Fruit fly (Drosophila melanogaster) whole organism, embryonic: ENCODE results near the gene CG4607.

ENCODE experiments used
- Antp ChIP-seq: fragments of 200-800 bp; sonication (Bioruptor generic); optimal IDR thresholded peaks from 3 replicates; lab custom pipeline; 2016; ENCODE audit warnings: missing biosample characterization, missing genetic modification characterization
- Asciz ChIP-seq: fragments of 200-800 bp; sonication (Bioruptor generic); optimal IDR thresholded peaks from 2 replicates; lab custom pipeline; 2017; ENCODE audit warnings: missing biosample characterization, mild to moderate bottlenecking, missing genetic modification characterization, missing genetic modification reagents
- Bteb2 ChIP-seq: fragments of 200-800 bp; sonication (Bioruptor generic); optimal IDR thresholded peaks from 2 replicates; lab custom pipeline; 2016; ENCODE audit warnings: missing biosample characterization, missing genetic modification characterization
- CG11085 ChIP-seq: fragments of 200-800 bp; sonication (Bioruptor generic); IDR thresholded peaks from 2 replicates; pipeline ENCODE4 v1.3.6; 2022; ENCODE audit warnings: missing biosample characterization, missing genetic modification characterization
- CG12155 ChIP-seq: fragments of 200-800 bp; sonication (Bioruptor generic); optimal IDR thresholded peaks from 3 replicates; lab custom pipeline; 2016; ENCODE audit warnings: missing biosample characterization, missing genetic modification characterization
- CG12769 ChIP-seq: fragments of 200-800 bp; sonication (Bioruptor generic); optimal IDR thresholded peaks from 2 replicates; lab custom pipeline; 2019; ENCODE audit warnings: missing biosample characterization, mild to moderate bottlenecking, missing genetic modification characterization, moderate library complexity
- CG14441 ChIP-seq: fragments of 200-800 bp; sonication (Bioruptor generic); IDR thresholded peaks from 2 replicates; pipeline ENCODE4 v1.3.6; 2022; ENCODE audit warnings: missing biosample characterization, missing genetic modification characterization
- CG15479 ChIP-seq: fragments of 200-800 bp; sonication (Bioruptor generic); optimal IDR thresholded peaks from 3 replicates; lab custom pipeline; 2019; ENCODE audit warnings: missing biosample characterization, mild to moderate bottlenecking, missing genetic modification characterization, moderate library complexity
- CG30431 ChIP-seq: fragments of 200-800 bp; sonication (Bioruptor generic); optimal IDR thresholded peaks from 2 replicates; lab custom pipeline; 2017; ENCODE audit warnings: missing biosample characterization, missing genetic modification characterization
- CG4617 ChIP-seq: fragments of 200-800 bp; sonication (Bioruptor generic); optimal IDR thresholded peaks from 3 replicates; lab custom pipeline; 2016; ENCODE audit warnings: missing biosample characterization, missing genetic modification characterization, borderline replicate concordance
- CG4854 ChIP-seq: fragments of 200-800 bp; sonication (Bioruptor generic); optimal IDR thresholded peaks from 2 replicates; lab custom pipeline; 2016; ENCODE audit warnings: missing biosample characterization, missing genetic modification characterization, inconsistent platforms
- CG6683 ChIP-seq: fragments of 200-800 bp; sonication (Bioruptor generic); optimal IDR thresholded peaks from 2 replicates; lab custom pipeline; 2017; ENCODE audit warnings: missing biosample characterization, mild to moderate bottlenecking, missing genetic modification characterization, missing genetic modification reagents
- CG7556 ChIP-seq: fragments of 200-800 bp; sonication (Bioruptor generic); optimal IDR thresholded peaks from 2 replicates; lab custom pipeline; 2017; ENCODE audit warnings: missing biosample characterization, mild to moderate bottlenecking, missing genetic modification characterization
- CG7786 ChIP-seq: fragments of 200-800 bp; sonication (Bioruptor generic); optimal IDR thresholded peaks from 2 replicates; lab custom pipeline; 2016; ENCODE audit warnings: missing biosample characterization, missing genetic modification characterization
- CG8290 ChIP-seq, 3 experiments: fragments of 200-800 bp; sonication (Bioruptor generic); optimal IDR thresholded peaks; 2 replicates each; lab custom pipeline; 2016 to 2019; ENCODE audit warnings: missing biosample characterization in 3 of 3, missing genetic modification characterization in 3 of 3, mild to moderate bottlenecking in 2 of 3, moderate library complexity in 1 of 3
- CG8478 ChIP-seq: fragments of >200 bp; optimal IDR thresholded peaks from 2 replicates; lab custom pipeline; 2018
- Dip2 ChIP-seq: fragments of 200-800 bp; sonication (Bioruptor generic); IDR thresholded peaks from 2 replicates; pipeline ENCODE4 v1.3.6; 2022; ENCODE audit warnings: missing biosample characterization, missing genetic modification characterization
- Doc3 ChIP-seq: fragments of 200-800 bp; sonication (Bioruptor generic); IDR thresholded peaks from 3 replicates; pipeline ENCODE4 v1.3.6; 2022; ENCODE audit warnings: missing biosample characterization, missing genetic modification characterization; ENCODE audit not compliant: partially characterized antibody
- E2f2 ChIP-seq: fragments of 200-800 bp; sonication (Bioruptor generic); IDR thresholded peaks from 2 replicates; pipeline ENCODE4 v1.3.6; 2022; ENCODE audit warnings: missing biosample characterization, missing genetic modification characterization
- Fer3 ChIP-seq: fragments of 200-800 bp; sonication (Bioruptor generic); optimal IDR thresholded peaks from 2 replicates; lab custom pipeline; 2018; ENCODE audit warnings: missing biosample characterization, mild to moderate bottlenecking, missing genetic modification characterization, moderate library complexity
- Med ChIP-seq: fragments of 200-800 bp; sonication (Bioruptor generic); peaks from one replicate; lab custom pipeline; 2016; ENCODE audit warnings: missing biosample characterization, missing genetic modification characterization, mild to moderate bottlenecking, inconsistent platforms, moderate library complexity
- Scr ChIP-seq: fragments of 200-800 bp; sonication (Bioruptor generic); IDR thresholded peaks from 2 replicates; pipeline ENCODE4 v1.3.6; 2022; ENCODE audit warnings: missing biosample characterization, missing genetic modification characterization; ENCODE audit not compliant: partially characterized antibody
- Sry-δ ChIP-seq: fragments of 200-800 bp; sonication (Bioruptor generic); optimal IDR thresholded peaks from 2 replicates; lab custom pipeline; 2016; ENCODE audit warnings: missing biosample characterization, missing genetic modification characterization
- Xbp1 ChIP-seq: fragments of 200-800 bp; sonication (Bioruptor generic); optimal IDR thresholded peaks from 3 replicates; lab custom pipeline; 2016; ENCODE audit warnings: missing biosample characterization, mild to moderate bottlenecking, missing genetic modification characterization
- YL-1 ChIP-seq: fragments of 200-800 bp; sonication (Bioruptor generic); optimal IDR thresholded peaks from 3 replicates; lab custom pipeline; 2017; ENCODE audit warnings: missing biosample characterization, mild to moderate bottlenecking, missing genetic modification characterization
- amos ChIP-seq: fragments of 200-800 bp; sonication (Bioruptor generic); IDR thresholded peaks from 2 replicates; pipeline ENCODE4 v1.3.6; 2022; ENCODE audit warnings: missing biosample characterization, missing genetic modification characterization; ENCODE audit not compliant: partially characterized antibody
- bab2 ChIP-seq: fragments of 200-800 bp; sonication (Bioruptor generic); optimal IDR thresholded peaks from 2 replicates; lab custom pipeline; 2016; ENCODE audit warnings: missing biosample characterization, missing genetic modification characterization
- cg ChIP-seq: fragments of 200-800 bp; sonication (Bioruptor generic); optimal IDR thresholded peaks from 3 replicates; lab custom pipeline; 2019; ENCODE audit warnings: missing biosample characterization, mild to moderate bottlenecking, missing genetic modification characterization, moderate library complexity
- chinmo ChIP-seq: fragments of 200-800 bp; sonication (Bioruptor generic); IDR thresholded peaks from 4 replicates; pipeline ENCODE4 v1.3.6; 2022; ENCODE audit warnings: missing biosample characterization, missing genetic modification characterization; ENCODE audit not compliant: partially characterized antibody
- chm ChIP-seq: fragments of 200-800 bp; sonication (Bioruptor generic); IDR thresholded peaks from 2 replicates; pipeline ENCODE4 v1.3.6; 2022; ENCODE audit warnings: missing biosample characterization, missing genetic modification characterization
- crp ChIP-seq, 2 experiments: fragments of 200-800 bp; sonication (Bioruptor generic); optimal IDR thresholded peaks; 2 replicates in 1 of 2; 3 replicates in 1 of 2; lab custom pipeline; 2017; ENCODE audit warnings: missing biosample characterization in 2 of 2, missing genetic modification characterization in 2 of 2, mild to moderate bottlenecking in 1 of 2, moderate library complexity in 1 of 2
- cwo ChIP-seq: fragments of 200-800 bp; sonication (Bioruptor generic); optimal IDR thresholded peaks from 3 replicates; lab custom pipeline; 2017; ENCODE audit warnings: missing biosample characterization, missing genetic modification characterization, mild to moderate bottlenecking, moderate library complexity, missing genetic modification reagents
- fru ChIP-seq: fragments of >200 bp; optimal IDR thresholded peaks from 2 replicates; lab custom pipeline; 2017
- lola ChIP-seq, 3 experiments: fragments of >200 bp in 2 of 3; fragments of 200-800 bp in 1 of 3; sonication (Bioruptor generic) in 1 of 3; optimal IDR thresholded peaks; 2 replicates each; lab custom pipeline; 2017 to 2019; ENCODE audit warnings: missing biosample characterization in 3 of 3, missing genetic modification characterization in 3 of 3, mild to moderate bottlenecking in 1 of 3, moderate library complexity in 1 of 3
- maf-S ChIP-seq: fragments of 200-800 bp; sonication (Bioruptor generic); optimal IDR thresholded peaks from 2 replicates; lab custom pipeline; 2016; ENCODE audit warnings: missing biosample characterization, missing genetic modification characterization
- mld ChIP-seq: fragments of 200-800 bp; sonication (Bioruptor generic); IDR thresholded peaks from 3 replicates; pipeline ENCODE4 v1.3.6; 2022; ENCODE audit warnings: missing biosample characterization, missing genetic modification characterization; ENCODE audit not compliant: partially characterized antibody
- nerfin-1 ChIP-seq: fragments of 200-800 bp; sonication (Bioruptor generic); optimal IDR thresholded peaks from 3 replicates; lab custom pipeline; 2019; ENCODE audit warnings: missing biosample characterization, mild to moderate bottlenecking, missing genetic modification characterization, moderate library complexity
- nom ChIP-seq: fragments of 200-800 bp; sonication (Bioruptor generic); optimal IDR thresholded peaks from 2 replicates; lab custom pipeline; 2017; ENCODE audit warnings: missing biosample characterization, missing genetic modification characterization, mild to moderate bottlenecking, moderate library complexity, missing genetic modification reagents
- prd ChIP-seq, 3 experiments: fragments of >200 bp in 2 of 3; fragments of 200-800 bp in 1 of 3; sonication (Bioruptor generic) in 1 of 3; optimal IDR thresholded peaks in 2 of 3; IDR thresholded peaks in 1 of 3; 2 replicates in 2 of 3; 3 replicates in 1 of 3; pipeline versions ENCODE4 v1.3.6 to Lab custom; 2017 to 2022; ENCODE audit warnings: missing biosample characterization in 1 of 3, missing genetic modification characterization in 1 of 3
- rib ChIP-seq: fragments of 200-800 bp; sonication (Bioruptor generic); IDR thresholded peaks from 2 replicates; pipeline ENCODE4 v1.3.6; 2022; ENCODE audit warnings: missing biosample characterization, missing genetic modification characterization
- sob ChIP-seq: fragments of 200-800 bp; sonication (Bioruptor generic); IDR thresholded peaks from 2 replicates; pipeline ENCODE4 v1.3.6; 2022; ENCODE audit warnings: missing biosample characterization, missing genetic modification characterization
- tin ChIP-seq: fragments of 200-800 bp; sonication (Bioruptor generic); optimal IDR thresholded peaks from 3 replicates; lab custom pipeline; 2016; ENCODE audit warnings: missing biosample characterization, missing genetic modification characterization
- tll ChIP-seq, 2 experiments: fragments of 200-800 bp in 1 of 2; fragments of >200 bp in 1 of 2; sonication (Bioruptor generic) in 1 of 2; optimal IDR thresholded peaks; 2 replicates each; lab custom pipeline; 2017 to 2019; ENCODE audit warnings: missing biosample characterization in 2 of 2, missing genetic modification characterization in 2 of 2, mild to moderate bottlenecking in 1 of 2, moderate library complexity in 1 of 2
- zf30C ChIP-seq: fragments of 200-800 bp; sonication (Bioruptor generic); optimal IDR thresholded peaks from 3 replicates; lab custom pipeline; 2018; ENCODE audit warnings: missing biosample characterization, mild to moderate bottlenecking, missing genetic modification characterization

CG4607 gene

DNA sequence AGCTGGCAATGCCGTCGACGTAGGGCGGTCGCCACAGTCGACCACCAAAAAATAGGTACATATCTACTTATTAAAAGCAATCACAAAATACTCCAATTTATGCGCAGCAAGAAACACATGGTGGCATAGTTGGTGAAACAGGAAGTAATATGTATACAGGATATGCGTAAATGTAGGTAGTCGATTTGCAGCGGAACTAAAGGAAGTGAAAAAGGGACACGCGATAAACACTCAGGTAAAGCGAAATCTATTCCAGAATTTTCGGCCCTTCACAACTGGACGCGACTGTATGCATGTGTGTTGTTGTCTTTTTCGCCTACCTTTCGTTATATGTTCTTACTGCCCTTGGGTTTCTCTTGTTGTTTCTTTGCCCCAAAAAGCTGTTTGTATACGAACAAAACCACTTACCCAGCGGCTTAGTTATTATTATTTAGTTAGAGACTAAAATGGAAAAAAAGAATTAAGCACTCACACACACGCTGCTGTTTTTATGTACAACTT is 27.3 kb downstream of the CG4607 start (continued):
- TF ChIP-seq tll (GFP tag; optimal IDR thresholded peaks at IDR 0.05; lab: Kevin White, UChicago) (peak in 1 of 2 experiments; percentile 13), maf-S (GFP tag; lab: Kevin White, UChicago) (peak; percentile 69), Antp (GFP tag; lab: Kevin White, UChicago) (peak; percentile 78), CG4854 (GFP tag; lab: Kevin White, UChicago) (peak; percentile 46), lola (GFP tag; optimal IDR thresholded peaks at IDR 0.05; lab: Kevin White, UChicago) (peak in 1 of 3 experiments; percentile 85), Dip2 (GFP tag; lab: Robert Waterston, UW) (no peak), Doc3 (GFP tag; lab: Robert Waterston, UW) (no peak), crp (GFP tag; optimal IDR thresholded peaks at IDR 0.05; lab: Kevin White, UChicago) (peak in 1 of 2 experiments; percentile 42), CG8290 (GFP tag; optimal IDR thresholded peaks at IDR 0.05; lab: Kevin White, UChicago) (peak; percentile 47), CG8290 (tag; optimal IDR thresholded peaks at IDR 0.05; lab: Kevin White, UChicago) (peak; percentile 54 to 92), rib (GFP tag; lab: Robert Waterston, UW) (peak; percentile 30; the same call in 1 of the 2 replicates), cwo (GFP tag; lab: Kevin White, UChicago) (peak; percentile 86), prd (optimal IDR thresholded peaks at IDR 0.05; lab: Kevin White, UChicago) (no peak), prd (GFP tag; IDR thresholded peaks at IDR 0.05; lab: Robert Waterston, UW) (peak; percentile 76), Xbp1 (GFP tag; lab: Kevin White, UChicago) (peak; percentile 74), bab2 (GFP tag; lab: Kevin White, UChicago) (peak; percentile 67)

DNA sequence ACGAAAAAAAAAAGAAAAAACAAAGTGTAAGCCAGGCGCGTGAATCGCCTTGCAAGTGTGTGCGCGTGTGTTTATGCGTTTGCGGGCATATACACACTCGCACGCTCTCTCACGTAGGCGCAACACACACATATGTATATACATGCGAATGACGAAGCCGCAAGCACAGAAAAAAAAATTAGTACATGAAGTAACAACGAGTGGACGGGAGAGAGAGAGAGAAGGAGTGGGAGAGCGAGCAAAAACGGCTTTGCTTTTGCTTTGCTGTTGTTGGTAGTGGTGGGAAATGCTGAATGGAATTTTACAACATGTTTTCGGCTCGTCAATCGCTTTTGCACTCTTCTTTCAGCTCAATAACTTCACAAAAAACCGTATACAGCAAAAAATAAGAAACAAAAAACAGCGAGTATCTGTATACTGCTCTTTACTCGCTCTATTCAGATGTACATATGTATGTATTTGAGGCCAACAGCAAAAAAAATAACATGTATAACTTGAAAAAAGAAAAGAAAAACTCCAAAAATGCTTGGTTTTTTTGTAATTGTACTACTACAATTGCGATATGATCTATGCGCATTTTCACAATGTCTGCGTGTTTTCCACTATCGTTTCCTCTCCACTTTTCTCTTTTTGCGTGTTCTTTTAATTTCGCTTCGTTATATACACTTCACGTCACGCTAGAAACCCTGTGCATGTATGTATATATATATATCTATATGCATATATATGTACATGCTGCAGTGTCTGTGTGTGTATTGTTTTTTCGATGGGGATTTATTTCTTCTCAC is 28.1 kb downstream of the CG4607 start:
- TF ChIP-seq Asciz, result no peak
- TF ChIP-seq Med (GFP tag; lab: Kevin White, UChicago), result peak; percentile 53
- TF ChIP-seq mld (GFP tag; lab: Robert Waterston, UW), result no peak
- no peak for TF ChIP-seq tin
- no peak for TF ChIP-seq amos (GFP tag; lab: Robert Waterston, UW)
- TF ChIP-seq chm, result 0 out of 2 replicates have a peak, but pooled peaks have one; percentile 49
- TF ChIP-seq YL-1 (GFP tag; lab: Kevin White, UChicago), result peak; percentile 46
- no peak for TF ChIP-seq E2f2 (GFP tag; lab: Robert Waterston, UW)
- TF ChIP-seq CG30431, result no peak
- no peak for TF ChIP-seq Bteb2 (GFP tag; lab: Kevin White, UChicago)
- TF ChIP-seq nom (GFP tag; lab: Kevin White, UChicago), result peak; percentile 61
- no peak for TF ChIP-seq CG8478 (lab: Kevin White, UChicago)
- peak; percentile 42; the same call in 1 of the 2 replicates for TF ChIP-seq rib (GFP tag; lab: Robert Waterston, UW)
- peak; percentile 88 for TF ChIP-seq cg (GFP tag; lab: Kevin White, UChicago)
- no peak for TF ChIP-seq Fer3
- no peak for TF ChIP-seq CG11085 (GFP tag; lab: Robert Waterston, UW)
- peak; percentile 20 for TF ChIP-seq fru
- TF ChIP-seq chinmo (GFP tag; lab: Robert Waterston, UW), result 0 out of 4 replicates have a peak, but pooled peaks have one; percentile 86
- TF ChIP-seq Antp (GFP tag; lab: Kevin White, UChicago), result no peak
- 0 out of 2 replicates have a peak, but pooled peaks have one; percentile 9 for TF ChIP-seq sob (GFP tag; lab: Robert Waterston, UW)
- TF ChIP-seq Scr (GFP tag; lab: Robert Waterston, UW), result no peak
- no peak for TF ChIP-seq CG7786 (GFP tag; lab: Kevin White, UChicago)
- TF ChIP-seq CG15479, result peak; percentile 25
- peak; percentile 7 for TF ChIP-seq zf30C (GFP tag; lab: Kevin White, UChicago)
- peak; percentile 16 for TF ChIP-seq CG4617 (GFP tag; lab: Kevin White, UChicago)
- no peak for TF ChIP-seq CG6683
- TF ChIP-seq CG12769 (tag; lab: Kevin White, UChicago), result peak; percentile 12
- TF ChIP-seq Sry-δ (GFP tag; lab: Kevin White, UChicago), result peak; percentile 16
- TF ChIP-seq CG14441 (GFP tag; lab: Robert Waterston, UW), result no peak
- peak; percentile 95 for TF ChIP-seq CG12155 (GFP tag; lab: Kevin White, UChicago)
- TF ChIP-seq nerfin-1 (tag; lab: Kevin White, UChicago), result peak; percentile 26
- TF ChIP-seq CG7556 (GFP tag; lab: Kevin White, UChicago), result no peak
